Worm (Caenorhabditis elegans) whole organism, young adult: ENCODE results near the gene col-165.

Experiments used
- B0261.1 ChIP-seq: sonication (generic microtip); optimal IDR thresholded peaks from 2 replicates; lab custom pipeline; 2016; ENCODE audit warnings: mild to moderate bottlenecking, missing genetic modification characterization, moderate library complexity, missing compliant biosample characterization
- C06A6.2 ChIP-seq: fragments of 200-800 bp; sonication (Bioruptor generic); conservative IDR thresholded peaks from 2 replicates; pipeline ENCODE4 v1.3.6; 2022; ENCODE audit warnings: missing genetic modification characterization, missing compliant biosample characterization
- D2030.7 ChIP-seq: fragments of 200-800 bp; sonication (Bioruptor generic); IDR thresholded peaks from 2 replicates; pipeline ENCODE4 v1.3.6; 2022; ENCODE audit warnings: missing genetic modification reagents, missing genetic modification characterization, missing compliant biosample characterization
- F10E7.11 ChIP-seq: sonication (generic microtip); optimal IDR thresholded peaks from 2 replicates; lab custom pipeline; 2017; ENCODE audit warnings: mild to moderate bottlenecking, missing genetic modification characterization, moderate library complexity, missing compliant biosample characterization
- F33H1.4 ChIP-seq: fragments of 200-800 bp; sonication (Bioruptor generic); IDR thresholded peaks from 2 replicates; pipeline ENCODE4 v1.3.6; 2022; ENCODE audit warnings: missing genetic modification reagents, missing genetic modification characterization, missing compliant biosample characterization
- F37B4.10 ChIP-seq: fragments of 200-800 bp; sonication (Bioruptor generic); IDR thresholded peaks from 2 replicates; pipeline ENCODE4 v1.3.6; 2022; ENCODE audit warnings: missing genetic modification characterization, missing compliant biosample characterization
- F49E8.2 ChIP-seq: sonication (generic microtip); optimal IDR thresholded peaks from 3 replicates; lab custom pipeline; 2017; ENCODE audit warnings: missing genetic modification characterization, mild to moderate bottlenecking, missing compliant biosample characterization, antibody characterized with exemption, moderate library complexity; ENCODE audit not compliant: insufficient read depth
- F57A8.1 ChIP-seq: fragments of 200-800 bp; sonication (Bioruptor generic); optimal IDR thresholded peaks from 2 replicates; lab custom pipeline; 2018; ENCODE audit warnings: mild to moderate bottlenecking, missing genetic modification characterization, moderate library complexity, missing compliant biosample characterization
- F57C9.4 ChIP-seq: sonication (generic microtip); optimal IDR thresholded peaks from 2 replicates; lab custom pipeline; 2017; ENCODE audit warnings: mild to moderate bottlenecking, missing genetic modification characterization, missing compliant biosample characterization
- T07F8.4 ChIP-seq: sonication (generic microtip); optimal IDR thresholded peaks from 2 replicates; lab custom pipeline; 2016; ENCODE audit warnings: mild to moderate bottlenecking, missing genetic modification characterization, moderate library complexity, missing compliant biosample characterization
- Y53F4B.3 ChIP-seq: fragments of 200-800 bp; sonication (Bioruptor generic); IDR thresholded peaks from 2 replicates; pipeline ENCODE4 v1.3.6; 2022; ENCODE audit warnings: missing genetic modification reagents, missing genetic modification characterization, missing compliant biosample characterization
- Y56A3A.18 ChIP-seq: fragments of 200-800 bp; sonication (Bioruptor generic); IDR thresholded peaks from 2 replicates; pipeline ENCODE4 v1.3.6; 2022; ENCODE audit warnings: missing genetic modification reagents, missing genetic modification characterization, missing compliant biosample characterization
- Y79H2A.3 ChIP-seq: fragments of 200-800 bp; sonication (Bioruptor generic); conservative IDR thresholded peaks from 2 replicates; pipeline ENCODE4 v1.3.6; 2022; ENCODE audit warnings: missing genetic modification reagents, missing genetic modification characterization, missing compliant biosample characterization
- ZK185.1 ChIP-seq: sonication (generic microtip); optimal IDR thresholded peaks from 2 replicates; lab custom pipeline; 2016; ENCODE audit warnings: mild to moderate bottlenecking, missing genetic modification characterization, missing compliant biosample characterization; ENCODE audit not compliant: poor library complexity, severe bottlenecking
- aptf-2 ChIP-seq: fragments of 200-800 bp; sonication (Bioruptor generic); conservative IDR thresholded peaks from 2 replicates; pipeline ENCODE4 v1.3.6; 2022; ENCODE audit warnings: missing genetic modification reagents, missing genetic modification characterization, missing compliant biosample characterization
- aptf-3 ChIP-seq: fragments of 200-800 bp; sonication (Bioruptor generic); IDR thresholded peaks from 2 replicates; pipeline ENCODE4 v1.3.6; 2022; ENCODE audit warnings: missing genetic modification characterization, missing compliant biosample characterization
- attf-3 ChIP-seq: fragments of 200-800 bp; sonication (Bioruptor generic); conservative IDR thresholded peaks from 2 replicates; pipeline ENCODE4 v1.3.6; 2022; ENCODE audit warnings: missing genetic modification reagents, missing genetic modification characterization, missing compliant biosample characterization
- attf-6 ChIP-seq: fragments of 200-800 bp; sonication (Bioruptor generic); IDR thresholded peaks from 2 replicates; pipeline ENCODE4 v1.3.6; 2022; ENCODE audit warnings: missing genetic modification reagents, missing genetic modification characterization, missing compliant biosample characterization
- cebp-2 ChIP-seq: fragments of 200-800 bp; sonication (Bioruptor generic); IDR thresholded peaks from 2 replicates; pipeline ENCODE4 v1.3.6; 2022; ENCODE audit warnings: missing genetic modification characterization, missing compliant biosample characterization
- ceh-79 ChIP-seq: sonication (generic microtip); optimal IDR thresholded peaks from 2 replicates; lab custom pipeline; 2017; ENCODE audit warnings: mild to moderate bottlenecking, missing genetic modification characterization, missing compliant biosample characterization
- die-1 ChIP-seq: sonication (generic microtip); optimal IDR thresholded peaks from 2 replicates; lab custom pipeline; 2016; ENCODE audit warnings: missing genotype, mild to moderate bottlenecking, missing genetic modification characterization, missing compliant biosample characterization
- dpff-1 ChIP-seq: sonication (generic microtip); optimal IDR thresholded peaks from 2 replicates; lab custom pipeline; 2017; ENCODE audit warnings: mild to moderate bottlenecking, missing genetic modification characterization, missing compliant biosample characterization
- egl-44 ChIP-seq: fragments of 200-800 bp; sonication (Bioruptor generic); IDR thresholded peaks from 2 replicates; pipeline ENCODE4 v1.3.6; 2022; ENCODE audit warnings: missing genetic modification reagents, missing genetic modification characterization, missing compliant biosample characterization
- hmg-1.2 ChIP-seq: fragments of 200-800 bp; sonication (Bioruptor generic); IDR thresholded peaks from 2 replicates; pipeline ENCODE4 v1.3.6; 2022; ENCODE audit warnings: missing genetic modification reagents, missing genetic modification characterization, missing compliant biosample characterization
- hmg-20 ChIP-seq: fragments of 200-800 bp; sonication (Bioruptor generic); IDR thresholded peaks from 2 replicates; pipeline ENCODE4 v1.3.6; 2022; ENCODE audit warnings: missing genetic modification reagents, missing genetic modification characterization, missing compliant biosample characterization
- hsf-1 ChIP-seq: fragments of 200-800 bp; sonication (Bioruptor generic); IDR thresholded peaks from 2 replicates; pipeline ENCODE4 v1.3.6; 2022; ENCODE audit warnings: missing genetic modification reagents, missing genetic modification characterization, missing compliant biosample characterization
- lag-1 ChIP-seq: fragments of 200-800 bp; sonication (Bioruptor generic); IDR thresholded peaks from 2 replicates; pipeline ENCODE4 v1.3.6; 2022; ENCODE audit warnings: missing genetic modification reagents, missing genetic modification characterization, missing compliant biosample characterization
- lin-26 ChIP-seq: fragments of 200-800 bp; sonication (Bioruptor generic); IDR thresholded peaks from 2 replicates; pipeline ENCODE4 v1.3.6; 2022; ENCODE audit warnings: missing genetic modification reagents, missing genetic modification characterization, missing compliant biosample characterization
- lin-35 ChIP-seq, 3 experiments: fragments of 150-350 bp in 2 of 3; sonication (generic microtip) in 1 of 3; optimal IDR thresholded peaks; 2 replicates each; lab custom pipeline; 2014 to 2018; ENCODE audit warnings: missing biosample characterization in 3 of 3, missing genetic modification characterization in 3 of 3, missing genetic modification reagents in 3 of 3
- madf-8 ChIP-seq: fragments of 200-800 bp; sonication (Bioruptor generic); conservative IDR thresholded peaks from 2 replicates; pipeline ENCODE4 v1.3.6; 2022; ENCODE audit warnings: missing genetic modification reagents, missing genetic modification characterization, missing compliant biosample characterization
- mcd-1 ChIP-seq: fragments of 200-800 bp; sonication (Bioruptor generic); IDR thresholded peaks from 2 replicates; pipeline ENCODE4 v1.3.6; 2022; ENCODE audit warnings: missing genetic modification reagents, missing genetic modification characterization, missing compliant biosample characterization
- mel-28 ChIP-seq: sonication (generic microtip); optimal IDR thresholded peaks from 2 replicates; lab custom pipeline; 2016; ENCODE audit warnings: borderline replicate concordance, mild to moderate bottlenecking, missing genetic modification characterization, missing compliant biosample characterization
- nfya-1 ChIP-seq: sonication (generic microtip); optimal IDR thresholded peaks from 2 replicates; lab custom pipeline; 2017; ENCODE audit warnings: antibody characterized with exemption, missing compliant biosample characterization, missing genetic modification characterization, borderline replicate concordance; ENCODE audit not compliant: insufficient read depth
- nfya-2 ChIP-seq: fragments of 200-800 bp; sonication (Bioruptor generic); IDR thresholded peaks from 2 replicates; pipeline ENCODE4 v1.3.6; 2022; ENCODE audit warnings: missing genetic modification reagents, missing genetic modification characterization, missing compliant biosample characterization
- nfyb-1 ChIP-seq: fragments of 200-800 bp; sonication (Bioruptor generic); IDR thresholded peaks from 2 replicates; pipeline ENCODE4 v1.3.6; 2022; ENCODE audit warnings: missing genetic modification reagents, missing genetic modification characterization, missing compliant biosample characterization
- nhr-120 ChIP-seq: fragments of 200-800 bp; sonication (Bioruptor generic); IDR thresholded peaks from 2 replicates; pipeline ENCODE4 v1.3.6; 2022; ENCODE audit warnings: missing genetic modification characterization, missing compliant biosample characterization
- nhr-179 ChIP-seq: sonication (generic microtip); optimal IDR thresholded peaks from 2 replicates; lab custom pipeline; 2016; ENCODE audit warnings: mild to moderate bottlenecking, missing genetic modification characterization, missing compliant biosample characterization
- nhr-27 ChIP-seq: fragments of 200-800 bp; sonication (Bioruptor generic); optimal IDR thresholded peaks from 2 replicates; lab custom pipeline; 2018; ENCODE audit warnings: mild to moderate bottlenecking, missing genetic modification characterization, moderate library complexity, missing compliant biosample characterization
- pha-4 ChIP-seq: fragments of 150-350 bp; sonication (generic microtip); optimal IDR thresholded peaks from 2 replicates; lab custom pipeline; 2014; ENCODE audit warnings: missing biosample characterization, missing genetic modification reagents, missing genetic modification characterization
- sdz-38 ChIP-seq: sonication (generic microtip); optimal IDR thresholded peaks from 2 replicates; lab custom pipeline; 2016; ENCODE audit warnings: missing genotype, missing genetic modification characterization, missing compliant biosample characterization
- snpc-1.1 ChIP-seq: sonication (generic microtip); optimal IDR thresholded peaks from 2 replicates; lab custom pipeline; 2017; ENCODE audit warnings: missing genetic modification characterization, mild to moderate bottlenecking, missing compliant biosample characterization, antibody characterized with exemption, moderate library complexity, missing genotype, missing genetic modification reagents; ENCODE audit not compliant: insufficient read depth
- unc-130 ChIP-seq: sonication (generic microtip); optimal IDR thresholded peaks from 2 replicates; lab custom pipeline; 2016; ENCODE audit warnings: missing genetic modification reagents, missing genetic modification characterization, missing compliant biosample characterization
- xnd-1 ChIP-seq: sonication (generic microtip); optimal IDR thresholded peaks from 2 replicates; lab custom pipeline; 2016; ENCODE audit warnings: missing genotype, missing genetic modification reagents, missing genetic modification characterization, missing compliant biosample characterization
- zfh-2 ChIP-seq: fragments of 200-800 bp; sonication (Bioruptor generic); conservative IDR thresholded peaks from 2 replicates; pipeline ENCODE4 v1.3.6; 2022; ENCODE audit warnings: missing genetic modification reagents, missing genetic modification characterization, missing compliant biosample characterization
- ztf-22 ChIP-seq: fragments of 200-800 bp; sonication (Bioruptor generic); optimal IDR thresholded peaks from 2 replicates; lab custom pipeline; 2018; ENCODE audit warnings: mild to moderate bottlenecking, missing genetic modification characterization, moderate library complexity, missing compliant biosample characterization
- ztf-26 ChIP-seq: sonication (generic microtip); optimal IDR thresholded peaks from 2 replicates; lab custom pipeline; 2017; ENCODE audit warnings: missing genetic modification characterization, missing compliant biosample characterization

The col-165 gene

ce11 chrX:4386493-4386892 lies 33.1 kb downstream of the col-165 start:
- no peak for TF ChIP-seq C06A6.2 (GFP tag; lab: Robert Waterston, UW)
- TF ChIP-seq nhr-27 (tag; lab: Kevin White, UChicago), result no peak
- TF ChIP-seq madf-8 (GFP tag; lab: Robert Waterston, UW), result no peak
- TF ChIP-seq hmg-1.2 (GFP tag; lab: Robert Waterston, UW), result no peak
- no peak for TF ChIP-seq pha-4 (tag; lab: Kevin White, UChicago)
- no peak for TF ChIP-seq zfh-2 (GFP tag; lab: Robert Waterston, UW)
- no peak for TF ChIP-seq B0261.1 (tag; lab: Kevin White, UChicago)
- TF ChIP-seq unc-130 (GFP tag; lab: Kevin White, UChicago), result no peak
- no peak for TF ChIP-seq nfya-1
- no peak for TF ChIP-seq die-1 (tag; lab: Kevin White, UChicago)
- TF ChIP-seq snpc-1.1 (tag; lab: Kevin White, UChicago), result no peak
- TF ChIP-seq mel-28, result no peak
- TF ChIP-seq hsf-1 (GFP tag; lab: Robert Waterston, UW), result no peak
- TF ChIP-seq F37B4.10 (GFP tag; lab: Robert Waterston, UW), result no peak
- TF ChIP-seq F57C9.4 (tag; lab: Kevin White, UChicago), result no peak
- TF ChIP-seq Y53F4B.3, result no peak
- TF ChIP-seq nhr-179 (tag; lab: Kevin White, UChicago), result no peak
- no peak for TF ChIP-seq D2030.7 (GFP tag; lab: Robert Waterston, UW)
- no peak for TF ChIP-seq T07F8.4 (tag; lab: Kevin White, UChicago)
- TF ChIP-seq hmg-20 (GFP tag; lab: Robert Waterston, UW), result no peak

- no peak for TF ChIP-seq lag-1 (GFP tag; lab: Robert Waterston, UW)
- no peak for TF ChIP-seq madf-8 (GFP tag; lab: Robert Waterston, UW)
- no peak for TF ChIP-seq F49E8.2 (tag; lab: Kevin White, UChicago)
- no peak for TF ChIP-seq dpff-1 (tag; lab: Kevin White, UChicago)
- no peak for TF ChIP-seq nfya-2 (GFP tag; lab: Robert Waterston, UW)
- TF ChIP-seq mcd-1 (GFP tag; lab: Robert Waterston, UW), result peak; percentile 71
- TF ChIP-seq lin-35 (GFP tag; optimal IDR thresholded peaks at IDR 0.05; lab: Kevin White, UChicago), result peak in 1 of 3 experiments; percentile 75
- no peak for TF ChIP-seq attf-6 (GFP tag; lab: Robert Waterston, UW)
- TF ChIP-seq nhr-179 (tag; lab: Kevin White, UChicago), result no peak
- TF ChIP-seq nfyb-1 (GFP tag; lab: Robert Waterston, UW), result peak; percentile 87
- TF ChIP-seq cebp-2, result no peak
- no peak for TF ChIP-seq Y56A3A.18 (GFP tag; lab: Robert Waterston, UW)
- TF ChIP-seq hmg-20 (GFP tag; lab: Robert Waterston, UW), result no peak
- TF ChIP-seq nfya-1, result no peak
- TF ChIP-seq aptf-3 (GFP tag; lab: Robert Waterston, UW), result no peak
- no peak for TF ChIP-seq F57A8.1 (GFP tag; lab: Kevin White, UChicago)
- TF ChIP-seq sdz-38 (tag; lab: Kevin White, UChicago), result no peak
- no peak for TF ChIP-seq egl-44 (GFP tag; lab: Robert Waterston, UW)
- peak; percentile 76; the same call in 1 of the 2 replicates for TF ChIP-seq lin-26 (GFP tag; lab: Robert Waterston, UW)
- TF ChIP-seq F37B4.10 (GFP tag; lab: Robert Waterston, UW), result no peak
- TF ChIP-seq F33H1.4 (GFP tag; lab: Robert Waterston, UW), result no peak
- no peak for TF ChIP-seq ceh-79
- no peak for TF ChIP-seq xnd-1 (tag; lab: Kevin White, UChicago)
- TF ChIP-seq hmg-1.2 (GFP tag; lab: Robert Waterston, UW), result peak; percentile 98
- peak; percentile 77 for TF ChIP-seq C06A6.2 (GFP tag; lab: Robert Waterston, UW)
- TF ChIP-seq nhr-120 (GFP tag; lab: Robert Waterston, UW), result no peak
- TF ChIP-seq attf-3 (GFP tag; lab: Robert Waterston, UW), result no peak
- no peak for TF ChIP-seq F10E7.11 (tag; lab: Kevin White, UChicago)
- peak; percentile 81 for TF ChIP-seq ZK185.1 (tag; lab: Kevin White, UChicago)
- no peak for TF ChIP-seq ztf-22 (GFP tag; lab: Kevin White, UChicago)
- TF ChIP-seq aptf-2 (GFP tag; lab: Robert Waterston, UW), result no peak
- TF ChIP-seq ztf-26 (tag; lab: Kevin White, UChicago), result peak; percentile 76
- no peak for TF ChIP-seq Y79H2A.3 (GFP tag; lab: Robert Waterston, UW)
Measured at ce11 chrX:4388834-4389409, 35.5 kb downstream of the col-165 start, which contains the start of gene dpy-23. dpy-23 (plus strand) TSS chrX:4389359.
